Fruit fly (Drosophila melanogaster): Measurements from ENCODE around the gene daed.

daed gene

DNA sequence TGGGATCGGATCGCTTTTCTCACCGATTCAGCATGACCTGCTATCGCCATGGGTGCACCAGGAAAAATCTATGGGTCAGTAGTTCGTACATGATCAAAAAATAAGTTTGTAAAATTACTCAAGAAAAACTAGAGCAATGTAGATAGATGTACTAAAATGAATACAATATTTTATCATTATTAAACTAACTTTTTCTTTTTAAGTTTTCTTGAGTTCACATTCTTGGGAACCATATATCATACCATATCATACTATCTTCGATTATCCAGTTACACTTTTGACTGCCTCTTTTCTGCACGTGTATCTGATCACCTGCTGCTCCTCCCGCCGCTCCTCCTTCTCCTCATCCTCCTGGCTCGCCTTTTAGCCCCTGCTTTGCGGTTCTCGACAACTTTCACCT, 30.7 kb downstream of the daed start (continued):
- TF ChIP-seq Gug (GFP tag; IDR thresholded peaks at IDR 0.05) (0 out of 2 replicates have a peak, but pooled peaks have one; percentile 12), CG11902 (GFP tag; optimal IDR thresholded peaks at IDR 0.05) (peak; percentile 33), pdm3 (GFP tag; optimal IDR thresholded peaks at IDR 0.05) (peak; percentile 48), CG11762 (GFP tag; optimal IDR thresholded peaks at IDR 0.05; ENCODE audit: insufficient read depth) (peak; percentile 2), CG8319 (GFP tag; optimal IDR thresholded peaks at IDR 0.05) (peak; percentile 8), eg (GFP tag; IDR thresholded peaks at IDR 0.05) (peak; percentile 7; the same call in 1 of the 3 replicates), CG11294 (GFP tag; IDR thresholded peaks at IDR 0.05) (0 out of 2 replicates have a peak, but pooled peaks have one; percentile 27), CG15336 (GFP tag; IDR thresholded peaks at IDR 0.05) (peak; percentile 45; the same call in 1 of the 2 replicates), Met (GFP tag; optimal IDR thresholded peaks at IDR 0.05) (peak; percentile 48), Hr4 (GFP tag; optimal IDR thresholded peaks at IDR 0.05) (peak; percentile 47), Smox (GFP tag; optimal IDR thresholded peaks at IDR 0.05) (peak; percentile 49), cyc (GFP tag; optimal IDR thresholded peaks at IDR 0.05) (no peak), Ets96B (tag; optimal IDR thresholded peaks at IDR 0.05) (no peak), fd59A (GFP tag; optimal IDR thresholded peaks at IDR 0.05) (no peak), esn (GFP tag; optimal IDR thresholded peaks at IDR 0.05) (peak; percentile 53), vri (GFP tag; optimal IDR thresholded peaks at IDR 0.05) (no peak), Hr38 (GFP tag; optimal IDR thresholded peaks at IDR 0.05) (no peak)

DNA sequence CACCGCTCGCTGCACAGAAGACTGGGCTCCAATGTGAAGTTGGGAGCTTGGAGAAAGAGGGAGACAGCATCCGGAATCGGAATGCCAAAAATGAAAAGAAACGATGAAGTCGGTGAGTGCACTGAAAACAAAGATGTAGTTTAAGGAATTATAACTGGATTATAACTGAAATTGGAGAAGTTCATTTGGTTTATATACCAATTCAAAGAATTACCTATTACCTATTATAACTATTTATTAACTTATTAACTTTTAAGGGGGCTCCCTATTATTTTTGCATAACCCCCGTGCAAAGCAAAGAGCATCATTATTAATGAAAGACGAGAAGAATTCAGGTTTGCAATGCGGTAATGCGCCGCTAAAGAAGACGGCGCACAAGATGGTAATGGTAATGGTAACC, 31.5 kb downstream of the daed start:
- TF ChIP-seq CG6163 (GFP tag; IDR thresholded peaks at IDR 0.05) (peak; percentile 71), svp (GFP tag) (peak; percentile 81), dac (GFP tag; optimal IDR thresholded peaks at IDR 0.05) (no peak), CG9139 (GFP tag; optimal IDR thresholded peaks at IDR 0.05) (no peak), spab (GFP tag; optimal IDR thresholded peaks at IDR 0.05) (no peak), CG10669 (GFP tag; optimal IDR thresholded peaks at IDR 0.05) (peak; percentile 7), CG31627 (GFP tag; optimal IDR thresholded peaks at IDR 0.05) (no peak), CG32006 (GFP tag; optimal IDR thresholded peaks at IDR 0.05) (peak; percentile 62), lz (GFP tag; optimal IDR thresholded peaks at IDR 0.05) (no peak), CG16779 (tag; optimal IDR thresholded peaks at IDR 0.05) (no peak), Gug (GFP tag; IDR thresholded peaks at IDR 0.05) (0 out of 2 replicates have a peak, but pooled peaks have one; percentile 46), Eip75B (GFP tag; optimal IDR thresholded peaks at IDR 0.05) (peak; percentile 40), Hr39 (GFP tag; optimal IDR thresholded peaks at IDR 0.05) (peak; percentile 6), CG11762 (GFP tag; optimal IDR thresholded peaks at IDR 0.05; ENCODE audit: insufficient read depth) (peak; percentile 29), topi (GFP tag; optimal IDR thresholded peaks at IDR 0.05) (peak; percentile 17), Eip93F (GFP tag; optimal IDR thresholded peaks at IDR 0.05) (peak; percentile 16), CG1621 (tag; optimal IDR thresholded peaks at IDR 0.05) (no peak), fd85E (GFP tag; optimal IDR thresholded peaks at IDR 0.05) (no peak), Sox102F (GFP tag; optimal IDR thresholded peaks at IDR 0.05) (peak; percentile 51), CG8119 (GFP tag; IDR thresholded peaks at IDR 0.05) (peak; percentile 70), CG3032 (tag; optimal IDR thresholded peaks at IDR 0.05) (peak; percentile 22), Smox (GFP tag; optimal IDR thresholded peaks at IDR 0.05) (peak; percentile 44), net (GFP tag; optimal IDR thresholded peaks at IDR 0.05) (no peak), Eip78C (GFP tag) (peak; percentile 87), CG10631 (GFP tag; optimal IDR thresholded peaks at IDR 0.05) (peak; percentile 56), CG11294 (GFP tag; IDR thresholded peaks at IDR 0.05) (no peak), CG15336 (GFP tag; IDR thresholded peaks at IDR 0.05) (0 out of 2 replicates have a peak, but pooled peaks have one; percentile 55), fd59A (GFP tag; optimal IDR thresholded peaks at IDR 0.05) (no peak), Blimp-1 (GFP tag; optimal IDR thresholded peaks at IDR 0.05) (no peak), pdm3 (GFP tag; optimal IDR thresholded peaks at IDR 0.05) (peak; percentile 43), eg (GFP tag; IDR thresholded peaks at IDR 0.05) (peak; percentile 66), CG11902 (GFP tag; optimal IDR thresholded peaks at IDR 0.05) (no peak), acj6 (GFP tag; optimal IDR thresholded peaks at IDR 0.05) (peak; percentile 60), CG34406 (GFP tag; optimal IDR thresholded peaks at IDR 0.05) (peak; percentile 63), CG8319 (GFP tag; optimal IDR thresholded peaks at IDR 0.05) (peak; percentile 30), cyc (GFP tag; optimal IDR thresholded peaks at IDR 0.05) (no peak), vri (GFP tag; optimal IDR thresholded peaks at IDR 0.05) (no peak), Ets96B (tag; optimal IDR thresholded peaks at IDR 0.05) (peak; percentile 38), Ets21C (GFP tag; optimal IDR thresholded peaks at IDR 0.05) (no peak), achi (GFP tag; optimal IDR thresholded peaks at IDR 0.05) (peak; percentile 61), Hr38 (GFP tag; optimal IDR thresholded peaks at IDR 0.05) (no peak), CG7368 (GFP tag; optimal IDR thresholded peaks at IDR 0.05) (peak; percentile 10), Sox15 (GFP tag; optimal IDR thresholded peaks at IDR 0.05) (peak; percentile 17), CG6808 (GFP tag; optimal IDR thresholded peaks at IDR 0.05) (no peak), salr (GFP tag; optimal IDR thresholded peaks at IDR 0.05) (peak in 1 of 2 experiments; percentile 27)
